Worm (Caenorhabditis elegans) whole organism, late embryonic: ENCODE measurements around the gene sri-74.
"Not testable (repeated sequence)": the region's sequence is repeated elsewhere in the genome, so short reads cannot be mapped to it uniquely, and the experiment has no call there.

Experiments
- C38D4.7 ChIP-seq: fragments of 200-800 bp; sonication (Bioruptor generic); optimal IDR thresholded peaks from 2 replicates; lab custom pipeline; 2018; ENCODE audit warnings: mild to moderate bottlenecking, missing genetic modification characterization, moderate library complexity, missing compliant biosample characterization
- F13H6.1 ChIP-seq: sonication (generic microtip); optimal IDR thresholded peaks from 2 replicates; lab custom pipeline; 2016; ENCODE audit warnings: missing genetic modification characterization, missing compliant biosample characterization
- K02D7.2 ChIP-seq: sonication (generic microtip); optimal IDR thresholded peaks from 2 replicates; lab custom pipeline; 2017; ENCODE audit warnings: mild to moderate bottlenecking, missing genetic modification characterization, missing compliant biosample characterization
- K09A11.1 ChIP-seq: sonication (generic microtip); optimal IDR thresholded peaks from 2 replicates; lab custom pipeline; 2017; ENCODE audit warnings: antibody characterized with exemption, mild to moderate bottlenecking, missing genetic modification characterization, missing compliant biosample characterization; ENCODE audit not compliant: insufficient read depth
- Y22D7AL.16 ChIP-seq: sonication (generic microtip); optimal IDR thresholded peaks from 2 replicates; lab custom pipeline; 2016; ENCODE audit warnings: missing genetic modification characterization, missing compliant biosample characterization
- ahr-1 ChIP-seq: sonication (generic microtip); optimal IDR thresholded peaks from 2 replicates; lab custom pipeline; 2016; ENCODE audit warnings: missing genetic modification characterization, missing compliant biosample characterization
- ceh-14 ChIP-seq: sonication (generic microtip); optimal IDR thresholded peaks from 2 replicates; lab custom pipeline; 2016; ENCODE audit warnings: missing genotype, missing genetic modification characterization, missing compliant biosample characterization
- ceh-22 ChIP-seq: sonication (generic microtip); optimal IDR thresholded peaks from 2 replicates; lab custom pipeline; 2017; ENCODE audit warnings: missing biosample characterization, missing genetic modification characterization
- ceh-34 ChIP-seq: sonication (generic microtip); optimal IDR thresholded peaks from 2 replicates; lab custom pipeline; 2016; ENCODE audit warnings: mild to moderate bottlenecking, missing genetic modification characterization, missing compliant biosample characterization
- ceh-45 ChIP-seq: fragments of 200-800 bp; sonication (Bioruptor generic); IDR thresholded peaks from 2 replicates; pipeline ENCODE4 v1.3.6; 2022; ENCODE audit warnings: missing genetic modification reagents, missing genetic modification characterization, missing compliant biosample characterization
- ceh-6 ChIP-seq: fragments of 200-800 bp; sonication (Bioruptor generic); optimal IDR thresholded peaks from 2 replicates; lab custom pipeline; 2018; ENCODE audit warnings: mild to moderate bottlenecking, missing genetic modification characterization, missing compliant biosample characterization
- che-1 ChIP-seq: sonication (generic microtip); optimal IDR thresholded peaks from 2 replicates; lab custom pipeline; 2016; ENCODE audit warnings: mild to moderate bottlenecking, missing genetic modification characterization, missing compliant biosample characterization
- dve-1 ChIP-seq: sonication (generic microtip); optimal IDR thresholded peaks from 2 replicates; lab custom pipeline; 2017; ENCODE audit warnings: antibody characterized with exemption, mild to moderate bottlenecking, missing genetic modification characterization, missing compliant biosample characterization
- elt-2 ChIP-seq: sonication (generic microtip); optimal IDR thresholded peaks from 2 replicates; lab custom pipeline; 2016; ENCODE audit warnings: missing genetic modification reagents, missing genetic modification characterization, missing compliant biosample characterization
- elt-4 ChIP-seq: sonication (generic microtip); optimal IDR thresholded peaks from 2 replicates; lab custom pipeline; 2016; ENCODE audit warnings: missing genetic modification characterization, missing compliant biosample characterization
- fax-1 ChIP-seq: sonication (generic microtip); optimal IDR thresholded peaks from 2 replicates; lab custom pipeline; 2016; ENCODE audit warnings: missing genotype, missing genetic modification characterization, missing compliant biosample characterization
- gmeb-2 ChIP-seq: sonication (generic microtip); optimal IDR thresholded peaks from 2 replicates; lab custom pipeline; 2016; ENCODE audit warnings: missing genetic modification characterization, inconsistent platforms, missing compliant biosample characterization
- hlh-13 ChIP-seq: fragments of 200-800 bp; sonication (Bioruptor generic); optimal IDR thresholded peaks from 2 replicates; lab custom pipeline; 2018; ENCODE audit warnings: mild to moderate bottlenecking, missing genetic modification characterization, missing compliant biosample characterization
- hlh-8 ChIP-seq: sonication (generic microtip); optimal IDR thresholded peaks from 2 replicates; lab custom pipeline; 2016; ENCODE audit warnings: missing genotype, missing genetic modification characterization, missing compliant biosample characterization
- lin-11 ChIP-seq: fragments of 200-800 bp; sonication (Bioruptor generic); optimal IDR thresholded peaks from 2 replicates; lab custom pipeline; 2018; ENCODE audit warnings: mild to moderate bottlenecking, missing genetic modification characterization, missing compliant biosample characterization
- madf-2 ChIP-seq: sonication (generic microtip); optimal IDR thresholded peaks from 2 replicates; lab custom pipeline; 2017; ENCODE audit warnings: missing genetic modification characterization, missing compliant biosample characterization
- nhr-232 ChIP-seq: sonication (generic microtip); optimal IDR thresholded peaks from 2 replicates; lab custom pipeline; 2016; ENCODE audit warnings: missing genetic modification characterization, missing compliant biosample characterization
- npax-4 ChIP-seq: sonication (generic microtip); optimal IDR thresholded peaks from 2 replicates; lab custom pipeline; 2016; ENCODE audit warnings: missing genetic modification characterization, missing compliant biosample characterization
- pag-3 ChIP-seq: sonication (generic microtip); optimal IDR thresholded peaks from 2 replicates; lab custom pipeline; 2016; ENCODE audit warnings: missing compliant biosample characterization, missing genetic modification characterization, borderline replicate concordance
- pat-9 ChIP-seq: fragments of 200-800 bp; sonication (Bioruptor generic); optimal IDR thresholded peaks from 2 replicates; lab custom pipeline; 2018; ENCODE audit warnings: mild to moderate bottlenecking, missing genetic modification characterization, moderate library complexity, missing compliant biosample characterization
- pax-1 ChIP-seq: fragments of 150-350 bp; optimal IDR thresholded peaks from 2 replicates; lab custom pipeline; 2014; ENCODE audit warnings: missing biosample characterization, missing genetic modification characterization
- pha-2 ChIP-seq: sonication (generic microtip); optimal IDR thresholded peaks from 2 replicates; lab custom pipeline; 2017; ENCODE audit warnings: mild to moderate bottlenecking, missing genetic modification characterization, missing compliant biosample characterization
- pqm-1 ChIP-seq: sonication (generic microtip); optimal IDR thresholded peaks from 2 replicates; lab custom pipeline; 2016; ENCODE audit warnings: missing genetic modification characterization, missing compliant biosample characterization
- rnt-1 ChIP-seq: sonication (generic microtip); optimal IDR thresholded peaks from 2 replicates; lab custom pipeline; 2016; ENCODE audit warnings: missing genetic modification characterization, missing compliant biosample characterization
- sox-4 ChIP-seq: sonication (generic microtip); optimal IDR thresholded peaks from 2 replicates; lab custom pipeline; 2017; ENCODE audit warnings: mild to moderate bottlenecking, missing genetic modification characterization, inconsistent platforms, missing compliant biosample characterization
- ttx-3 ChIP-seq: sonication (generic microtip); optimal IDR thresholded peaks from 2 replicates; lab custom pipeline; 2016; ENCODE audit warnings: missing genetic modification reagents, missing genetic modification characterization, missing compliant biosample characterization
- unc-3 ChIP-seq, 2 experiments: fragments of 200-800 bp in 1 of 2; sonication (Bioruptor generic) in 1 of 2; sonication (generic microtip) in 1 of 2; conservative IDR thresholded peaks in 1 of 2; optimal IDR thresholded peaks in 1 of 2; 2 replicates each; pipeline versions ENCODE4 v1.3.6 to Lab custom; 2016 to 2022; ENCODE audit warnings: missing compliant biosample characterization in 2 of 2, missing genetic modification characterization in 2 of 2, missing genetic modification reagents in 1 of 2
- unc-42 ChIP-seq: sonication (generic microtip); optimal IDR thresholded peaks from 2 replicates; lab custom pipeline; 2016; ENCODE audit warnings: missing genotype, missing genetic modification characterization, missing compliant biosample characterization
- unc-55 ChIP-seq: sonication (generic microtip); optimal IDR thresholded peaks from 2 replicates; lab custom pipeline; 2017; ENCODE audit warnings: missing biosample characterization, missing genetic modification reagents, missing genetic modification characterization
- unc-86 ChIP-seq: sonication (generic microtip); optimal IDR thresholded peaks from 2 replicates; lab custom pipeline; 2016; ENCODE audit warnings: missing genetic modification characterization, missing compliant biosample characterization
- zip-5 ChIP-seq: sonication (generic microtip); optimal IDR thresholded peaks from 2 replicates; lab custom pipeline; 2016; ENCODE audit warnings: missing genetic modification characterization, missing compliant biosample characterization
- ztf-16 ChIP-seq: sonication (generic microtip); optimal IDR thresholded peaks from 2 replicates; lab custom pipeline; 2017; ENCODE audit warnings: missing genetic modification characterization, missing compliant biosample characterization

Gene sri-74

ce11 chrII:2600176-2600575, 17.2 kb upstream of the sri-74 start, which contains the start of gene F33H12.1:
Gene F33H12.1 (plus strand): TSS chrII:2600476.
- TF ChIP-seq pqm-1 (tag; lab: Kevin White, UChicago); sox-4 (tag; lab: Kevin White, UChicago); ceh-6 (GFP tag; lab: Kevin White, UChicago): not testable (repeated sequence)

DNA sequence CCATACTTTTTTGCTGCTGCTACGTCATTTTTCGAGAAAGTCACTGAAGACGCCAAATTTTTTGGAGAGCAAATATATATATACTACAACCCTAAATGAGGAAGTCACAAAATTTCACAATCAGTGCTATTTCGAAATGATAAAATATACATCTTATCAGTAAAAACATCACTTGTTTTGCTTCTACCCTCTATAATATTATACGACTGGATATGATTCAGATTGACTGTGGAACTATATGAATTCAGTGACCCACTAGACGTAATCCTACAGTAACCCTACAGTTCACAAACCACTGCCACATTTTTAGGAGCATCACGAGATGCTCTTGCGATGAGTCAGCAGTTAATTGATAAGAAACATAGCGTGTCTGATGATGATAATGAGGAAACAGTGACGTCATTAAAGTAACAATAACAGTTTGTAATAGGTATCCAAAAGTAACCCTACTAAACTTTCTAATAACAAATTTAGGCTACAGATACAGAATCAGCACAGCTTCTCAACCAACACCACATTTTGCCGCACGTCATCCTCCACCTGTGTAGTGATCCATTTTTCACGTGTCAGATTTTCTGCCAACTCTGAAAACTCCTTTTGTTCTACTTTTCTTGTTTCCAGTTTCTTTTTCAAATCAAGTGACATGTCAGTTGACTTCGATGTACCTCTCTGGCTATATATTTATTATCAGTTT, 4.1 kb upstream of the sri-74 start, which contains the start of the genes F33H12.7 and sri-39:
F33H12.7 (minus strand) TSS at position 51 of the 694 bp plus-strand sequence.
sri-39 (plus strand) TSS at position 644 of the 694 bp plus-strand sequence.
- TF ChIP-seq dve-1 (tag; lab: Kevin White, UChicago), result no peak
- peak; percentile 85 for TF ChIP-seq elt-2

DNA sequence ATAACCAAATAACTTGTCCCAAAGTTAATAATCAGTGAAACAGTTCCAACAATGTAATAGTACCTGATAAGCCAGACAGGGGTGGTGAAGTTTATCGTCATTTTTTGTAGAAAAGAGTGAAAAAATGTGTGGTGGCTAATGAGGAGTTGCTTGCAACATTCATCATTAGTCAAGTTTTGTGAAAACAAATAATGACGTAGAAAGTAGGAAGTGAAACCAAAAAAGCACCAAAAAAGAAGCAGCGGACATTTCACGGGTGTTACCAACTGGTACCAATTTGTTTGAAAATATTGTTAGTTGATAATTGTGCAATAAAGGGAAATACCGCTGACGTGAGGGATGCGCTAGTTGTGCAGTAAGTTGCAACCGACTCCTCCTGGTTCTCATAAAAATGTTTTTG, 2.5 kb upstream of the sri-74 start, which contains the start of gene sri-36:
sri-36 (minus strand) TSS at position 101 of the 400 bp plus-strand sequence.
- TF ChIP-seq unc-55 (GFP tag; lab: Kevin White, UChicago), result no peak
- TF ChIP-seq elt-2, result no peak
- no peak for TF ChIP-seq pha-2 (tag; lab: Kevin White, UChicago)
- no peak for TF ChIP-seq unc-86
- TF ChIP-seq hlh-8 (tag; lab: Kevin White, UChicago), result no peak
- no peak for TF ChIP-seq K02D7.2 (tag; lab: Kevin White, UChicago)
- no peak for TF ChIP-seq pag-3
- TF ChIP-seq F13H6.1, result no peak
- no peak for TF ChIP-seq ttx-3 (tag; lab: Kevin White, UChicago)
- TF ChIP-seq fax-1 (tag; lab: Kevin White, UChicago), result no peak
- TF ChIP-seq pat-9 (tag; lab: Kevin White, UChicago), result no peak
- TF ChIP-seq rnt-1 (tag; lab: Kevin White, UChicago), result no peak
- no peak for TF ChIP-seq nhr-232

- no peak for TF ChIP-seq ceh-14 (tag; lab: Kevin White, UChicago)
- TF ChIP-seq pax-1 (tag; lab: Kevin White, UChicago), result no peak
- no peak for TF ChIP-seq ceh-34 (tag; lab: Kevin White, UChicago)
- no peak for TF ChIP-seq npax-4 (tag; lab: Kevin White, UChicago)
- TF ChIP-seq K09A11.1, result no peak
- TF ChIP-seq elt-4 (tag; lab: Kevin White, UChicago), result no peak
- no peak for TF ChIP-seq unc-42 (tag; lab: Kevin White, UChicago)
- no peak for TF ChIP-seq C38D4.7
- no peak for TF ChIP-seq che-1
- TF ChIP-seq ttx-3 (tag; lab: Kevin White, UChicago), result no peak
- no peak for TF ChIP-seq gmeb-2 (tag; lab: Kevin White, UChicago)
- no peak for TF ChIP-seq ztf-16 (tag; lab: Kevin White, UChicago)
- TF ChIP-seq ceh-45 (GFP tag; lab: Robert Waterston, UW), result no peak
- TF ChIP-seq ceh-22 (tag; lab: Kevin White, UChicago), result no peak
- TF ChIP-seq nhr-232, result no peak
- TF ChIP-seq zip-5 (tag; lab: Kevin White, UChicago), result no peak
- no peak for TF ChIP-seq hlh-13 (GFP tag; lab: Kevin White, UChicago)
Measured at ce11 chrII:2578216-2578615, 4.7 kb downstream of the sri-74 start.

DNA sequence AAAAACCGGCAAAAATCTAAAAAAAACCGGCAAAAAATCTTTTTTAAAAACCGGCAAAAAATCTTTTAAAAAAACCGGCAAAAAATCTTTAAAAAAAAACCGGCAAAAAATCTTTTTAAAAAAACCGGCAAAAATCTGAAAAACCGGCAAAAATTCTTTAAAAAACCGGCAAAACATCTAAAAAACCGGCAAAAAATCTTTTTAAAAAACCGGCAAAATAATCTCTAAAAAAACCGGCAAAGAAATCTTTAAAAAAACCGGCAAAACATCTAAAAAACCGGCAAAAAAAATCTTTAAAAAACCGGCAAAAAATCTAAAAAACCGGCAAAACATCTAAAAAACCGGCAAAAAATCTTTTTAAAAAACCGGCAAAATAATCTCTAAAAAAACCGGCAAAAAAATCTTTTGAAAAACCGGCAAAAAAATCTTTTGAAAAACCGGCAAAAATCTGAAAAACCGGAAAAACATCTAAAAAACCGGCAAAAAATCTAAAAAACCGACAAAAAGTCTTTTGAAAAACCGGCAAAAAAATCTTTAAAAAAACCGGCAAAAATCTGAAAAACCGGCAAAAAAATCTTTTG, 12.5 kb downstream of the sri-74 start:
- TF ChIP-seq madf-2 (peak; percentile 61), lin-11 (peak; percentile 41), pha-2 (tag; lab: Kevin White, UChicago) (peak; percentile 89), gmeb-2 (tag; lab: Kevin White, UChicago) (peak; percentile 62), Y22D7AL.16 (tag; lab: Kevin White, UChicago) (peak; percentile 36), elt-2 (peak; percentile 24), ttx-3 (tag; lab: Kevin White, UChicago) (peak; percentile 76), che-1 (peak; percentile 65), ahr-1 (tag; lab: Kevin White, UChicago) (peak; percentile 63), hlh-13 (GFP tag; lab: Kevin White, UChicago) (peak; percentile 35), unc-3 (tag; optimal IDR thresholded peaks at IDR 0.05; lab: Kevin White, UChicago) (peak; percentile 30), sox-4 (tag; lab: Kevin White, UChicago) (peak; percentile 32), K02D7.2 (tag; lab: Kevin White, UChicago) (peak; percentile 67), ztf-16 (tag; lab: Kevin White, UChicago) (peak; percentile 27)
- TF ChIP-seq unc-3 (GFP tag; conservative IDR thresholded peaks at IDR 0.05; lab: Robert Waterston, UW), result not testable (repeated sequence)
